Worm (Caenorhabditis elegans): ENCODE data around the gene B0244.5.

DNA sequence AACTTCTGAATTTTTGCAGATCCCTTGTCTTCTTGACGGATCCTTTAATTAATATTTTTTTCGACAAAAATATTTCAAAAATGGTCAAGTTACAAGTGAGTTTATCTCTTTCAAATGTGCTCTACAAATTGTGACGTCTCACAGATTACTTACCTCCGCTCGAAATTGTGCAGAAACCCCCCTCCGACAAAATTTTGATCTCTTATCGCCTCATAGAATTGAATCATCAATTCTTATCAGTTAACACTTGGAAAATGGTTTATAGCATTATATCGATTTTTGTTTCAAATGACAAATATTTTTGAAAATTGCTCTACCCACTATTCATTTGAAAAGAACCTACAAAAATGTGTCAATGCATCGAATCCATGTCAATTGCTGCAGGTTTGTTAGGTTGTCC, 9.8 kb upstream of the B0244.5 start, which contains the start of gene B0244.10:
- TF ChIP-seq ceh-63 (GFP tag; optimal IDR thresholded peaks at IDR 0.05) (no peak), snpc-4 (tag; optimal IDR thresholded peaks at IDR 0.05) (no peak), rnt-1 (tag; optimal IDR thresholded peaks at IDR 0.05) (no peak), unc-30 (tag; optimal IDR thresholded peaks at IDR 0.05) (no peak), fos-1 (tag; optimal IDR thresholded peaks at IDR 0.05) (no peak), nhr-11 (tag; optimal IDR thresholded peaks at IDR 0.05) (no peak), zag-1 (tag; optimal IDR thresholded peaks at IDR 0.05) (no peak), pqm-1 (tag; optimal IDR thresholded peaks at IDR 0.05) (no peak), nhr-237 (tag; optimal IDR thresholded peaks at IDR 0.05) (no peak), tbx-2 (tag; optimal IDR thresholded peaks at IDR 0.05) (no peak), lin-35 (GFP tag; optimal IDR thresholded peaks at IDR 0.05) (no peak)
